Worm (Caenorhabditis elegans): ENCODE data around the gene spat-2.

The spat-2 gene

DNA sequence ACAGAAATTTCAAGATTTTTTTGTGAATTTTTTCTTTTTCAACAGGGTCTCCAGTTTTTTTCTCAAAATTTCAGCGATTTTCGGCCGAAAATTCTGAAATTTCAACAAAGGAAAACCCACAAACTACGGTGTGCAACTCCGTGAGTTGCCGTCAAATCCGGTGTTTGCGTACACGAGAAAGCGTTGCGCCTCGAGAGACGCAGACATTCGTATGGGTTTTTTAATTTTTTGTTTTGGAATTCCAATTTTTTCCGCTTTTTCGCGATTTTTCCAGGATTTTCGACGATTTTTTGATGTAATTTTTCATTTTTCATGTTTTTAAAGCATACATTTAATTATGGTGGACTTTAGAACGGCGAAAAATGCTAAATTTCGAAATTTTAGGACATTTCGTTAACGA is 608 bp upstream of the spat-2 start (continued):
- TF ChIP-seq Y79H2A.3 (GFP tag; conservative IDR thresholded peaks at IDR 0.05) = no peak
- TF ChIP-seq lag-1 (GFP tag; IDR thresholded peaks at IDR 0.05) = no peak
- TF ChIP-seq tbp1 (GFP tag; optimal IDR thresholded peaks at IDR 0.05) = peak; percentile 64
- TF ChIP-seq ceh-91 (GFP tag; IDR thresholded peaks at IDR 0.05) = peak; percentile 57
- peak; percentile 75 for TF ChIP-seq F49E8.2 (tag; optimal IDR thresholded peaks at IDR 0.05; ENCODE audit: insufficient read depth)
- TF ChIP-seq B0019.2 (GFP tag; conservative IDR thresholded peaks at IDR 0.05) = no peak; the same call in 1 of the 2 replicates
- no peak for TF ChIP-seq C06A6.2 (GFP tag; conservative IDR thresholded peaks at IDR 0.05)
- TF ChIP-seq mes-4 (tag; optimal IDR thresholded peaks at IDR 0.05) = no peak
- no peak for TF ChIP-seq unc-62 (GFP tag; optimal IDR thresholded peaks at IDR 0.05)
- TF ChIP-seq attf-6 (GFP tag; IDR thresholded peaks at IDR 0.05) = 0 out of 2 replicates have a peak, but pooled peaks have one; percentile 56
- TF ChIP-seq nhr-120 (GFP tag; IDR thresholded peaks at IDR 0.05) = no peak
- TF ChIP-seq hmg-1.2 (GFP tag; IDR thresholded peaks at IDR 0.05) = peak; percentile 100
- TF ChIP-seq cebp-1 (GFP tag; IDR thresholded peaks at IDR 0.05) = 0 out of 2 replicates have a peak, but pooled peaks have one; percentile 26
- peak; percentile 69 for TF ChIP-seq cebp-1 (tag; optimal IDR thresholded peaks at IDR 0.05)
- no peak for TF ChIP-seq die-1 (tag; optimal IDR thresholded peaks at IDR 0.05)
- no peak for TF ChIP-seq hrde-1 (tag; optimal IDR thresholded peaks at IDR 0.05; ENCODE audit: borderline replicate concordance)
- TF ChIP-seq ceh-100 (GFP tag; IDR thresholded peaks at IDR 0.05) = peak; percentile 81
- TF ChIP-seq zim-3 (tag; optimal IDR thresholded peaks at IDR 0.05) = no peak
- TF ChIP-seq lir-1 (GFP tag; conservative IDR thresholded peaks at IDR 0.05) = no peak
- TF ChIP-seq F52B5.7 (tag; optimal IDR thresholded peaks at IDR 0.05) = no peak
- no peak for TF ChIP-seq aptf-3 (GFP tag; IDR thresholded peaks at IDR 0.05)
- TF ChIP-seq athp-1 (tag; optimal IDR thresholded peaks at IDR 0.05) = peak; percentile 27
- TF ChIP-seq ceh-58 (GFP tag; IDR thresholded peaks at IDR 0.05) = no peak
- TF ChIP-seq egl-18 (GFP tag; IDR thresholded peaks at IDR 0.05) = no peak
- no peak for TF ChIP-seq ztf-26 (tag; optimal IDR thresholded peaks at IDR 0.05)
- TF ChIP-seq B0035.1 (tag; optimal IDR thresholded peaks at IDR 0.05) = no peak
- no peak for TF ChIP-seq cebp-2 (GFP tag; IDR thresholded peaks at IDR 0.05)
- peak; percentile 90 for TF ChIP-seq snpc-3.4 (tag; optimal IDR thresholded peaks at IDR 0.05)
- no peak for TF ChIP-seq F37B4.10 (GFP tag; IDR thresholded peaks at IDR 0.05)
- no peak for TF ChIP-seq aptf-2 (GFP tag; conservative IDR thresholded peaks at IDR 0.05)
- TF ChIP-seq akir-1 (GFP tag; optimal IDR thresholded peaks at IDR 0.05) = no peak
- TF ChIP-seq attf-5 (GFP tag; optimal IDR thresholded peaks at IDR 0.05) = peak; percentile 34
- peak; percentile 36 for TF ChIP-seq him-1 (tag; optimal IDR thresholded peaks at IDR 0.05)
- no peak for TF ChIP-seq ama-1 (optimal IDR thresholded peaks at IDR 0.05)
- TF ChIP-seq ama-1 (GFP tag; optimal IDR thresholded peaks at IDR 0.05) = no peak
- TF ChIP-seq ztf-22 (GFP tag; optimal IDR thresholded peaks at IDR 0.05) = no peak
- peak; percentile 84 for TF ChIP-seq pbrm-1 (GFP tag; IDR thresholded peaks at IDR 0.05)
- TF ChIP-seq F23B12.7 (tag; optimal IDR thresholded peaks at IDR 0.05; ENCODE audit: insufficient read depth) = peak; percentile 75
- TF ChIP-seq lin-35 (GFP tag; optimal IDR thresholded peaks at IDR 0.05) = peak in 1 of 3 experiments; percentile 28
- TF ChIP-seq nhr-179 (tag; optimal IDR thresholded peaks at IDR 0.05) = no peak
- TF ChIP-seq tlf-1 (GFP tag; optimal IDR thresholded peaks at IDR 0.05) = peak; percentile 61
- TF ChIP-seq let-607 (tag; optimal IDR thresholded peaks at IDR 0.05) = no peak
- TF ChIP-seq somi-1 (GFP tag; optimal IDR thresholded peaks at IDR 0.05) = no peak
- peak; percentile 62 for TF ChIP-seq snpc-4 (GFP tag; optimal IDR thresholded peaks at IDR 0.05)
- peak in 3 of 4 experiments; percentile 26 to 64 (median 47) for TF ChIP-seq snpc-4 (tag; optimal IDR thresholded peaks at IDR 0.05)
- 0 out of 2 replicates have a peak, but pooled peaks have one; percentile 46 for TF ChIP-seq ztf-28 (GFP tag; IDR thresholded peaks at IDR 0.05)
- peak; percentile 83 for TF ChIP-seq B0336.3 (GFP tag; IDR thresholded peaks at IDR 0.05)
- no peak for TF ChIP-seq egl-44 (GFP tag; IDR thresholded peaks at IDR 0.05)
- no peak for TF ChIP-seq ceh-40 (GFP tag; IDR thresholded peaks at IDR 0.05)
- no peak for TF ChIP-seq bed-1 (GFP tag; IDR thresholded peaks at IDR 0.05)
